Fruit fly (Drosophila melanogaster) whole organism, prepupa: ENCODE measurements around the gene CG14621.
A peak's percentile ranks its signal among the peaks of the same experiment; 100 is the strongest.

Source experiments
- CG10631 ChIP-seq: fragments of 200-800 bp; sonication (Bioruptor generic); optimal IDR thresholded peaks from 2 replicates; lab custom pipeline; 2016; ENCODE audit warnings: missing biosample characterization, missing genetic modification characterization
- CG11294 ChIP-seq: fragments of 200-800 bp; sonication (Bioruptor generic); IDR thresholded peaks from 2 replicates; pipeline ENCODE4 v1.3.6; 2022; ENCODE audit warnings: missing biosample characterization, missing genetic modification characterization
- CG11762 ChIP-seq: fragments of 200-800 bp; sonication (Bioruptor generic); optimal IDR thresholded peaks from 3 replicates; lab custom pipeline; 2016; ENCODE audit warnings: missing biosample characterization, missing genetic modification characterization; ENCODE audit not compliant: insufficient read depth
- CG11902 ChIP-seq: fragments of 200-800 bp; sonication (Bioruptor generic); optimal IDR thresholded peaks from 3 replicates; lab custom pipeline; 2016; ENCODE audit warnings: missing biosample characterization, missing genetic modification characterization
- CG15336 ChIP-seq: fragments of 200-800 bp; sonication (Bioruptor generic); IDR thresholded peaks from 2 replicates; pipeline ENCODE4 v1.3.6; 2022; ENCODE audit warnings: missing biosample characterization, missing genetic modification characterization
- CG3032 ChIP-seq: fragments of 200-800 bp; optimal IDR thresholded peaks from 2 replicates; lab custom pipeline; 2019; ENCODE audit warnings: missing biosample characterization, mild to moderate bottlenecking, missing genetic modification characterization, moderate library complexity
- CG31627 ChIP-seq: fragments of 200-800 bp; sonication (Bioruptor generic); optimal IDR thresholded peaks from 3 replicates; lab custom pipeline; 2016; ENCODE audit warnings: missing biosample characterization, missing genetic modification characterization
- CG32006 ChIP-seq: fragments of 200-800 bp; sonication (Bioruptor generic); optimal IDR thresholded peaks from 3 replicates; lab custom pipeline; 2017; ENCODE audit warnings: missing biosample characterization, mild to moderate bottlenecking, missing genetic modification characterization
- CG34406 ChIP-seq: fragments of 200-800 bp; sonication (Bioruptor generic); optimal IDR thresholded peaks from 3 replicates; lab custom pipeline; 2016; ENCODE audit warnings: missing biosample characterization, missing genetic modification characterization
- CG3919 ChIP-seq: fragments of 200-800 bp; sonication (Bioruptor generic); optimal IDR thresholded peaks from 3 replicates; lab custom pipeline; 2016; ENCODE audit warnings: missing biosample characterization, missing genetic modification characterization
- CG4318 ChIP-seq: fragments of 200-800 bp; sonication (Bioruptor generic); optimal IDR thresholded peaks from 3 replicates; lab custom pipeline; 2017; ENCODE audit warnings: missing biosample characterization, mild to moderate bottlenecking, missing genetic modification characterization
- CG6163 ChIP-seq: fragments of 200-800 bp; sonication (Bioruptor generic); IDR thresholded peaks from 3 replicates; pipeline ENCODE4 v1.3.6; 2022; ENCODE audit warnings: missing biosample characterization, missing genetic modification characterization
- CG6276 ChIP-seq: fragments of 200-800 bp; sonication (Bioruptor generic); optimal IDR thresholded peaks from 2 replicates; lab custom pipeline; 2017; ENCODE audit warnings: missing biosample characterization, mild to moderate bottlenecking, missing genetic modification characterization
- CG6808 ChIP-seq: fragments of 200-800 bp; sonication (Bioruptor generic); optimal IDR thresholded peaks from 3 replicates; lab custom pipeline; 2017; ENCODE audit warnings: missing biosample characterization, missing genetic modification characterization, mild to moderate bottlenecking, moderate library complexity, missing genetic modification reagents
- CG7368 ChIP-seq: fragments of 200-800 bp; sonication (Bioruptor generic); optimal IDR thresholded peaks from 3 replicates; lab custom pipeline; 2016; ENCODE audit warnings: missing biosample characterization, missing genetic modification characterization
- CG8119 ChIP-seq: fragments of 200-800 bp; sonication (Bioruptor generic); IDR thresholded peaks from 3 replicates; pipeline ENCODE4 v1.3.6; 2022; ENCODE audit warnings: missing biosample characterization, missing genetic modification characterization
- CG8632 ChIP-seq: fragments of 200-800 bp; sonication (Bioruptor generic); optimal IDR thresholded peaks from 3 replicates; lab custom pipeline; 2016; ENCODE audit warnings: missing biosample characterization, missing genetic modification characterization
- CG9139 ChIP-seq: fragments of 200-800 bp; sonication (Bioruptor generic); optimal IDR thresholded peaks from 3 replicates; lab custom pipeline; 2017; ENCODE audit warnings: missing biosample characterization, mild to moderate bottlenecking, missing genetic modification characterization
- Eip75B ChIP-seq: fragments of 200-800 bp; sonication (Bioruptor generic); optimal IDR thresholded peaks from 3 replicates; lab custom pipeline; 2016; ENCODE audit warnings: missing biosample characterization, missing genetic modification characterization
- Eip78C ChIP-seq: fragments of 200-800 bp; sonication (Bioruptor generic); peaks from one replicate; lab custom pipeline; 2016; ENCODE audit warnings: missing biosample characterization, missing genetic modification characterization
- Eip93F ChIP-seq: fragments of 200-800 bp; sonication (Bioruptor generic); optimal IDR thresholded peaks from 2 replicates; lab custom pipeline; 2016; ENCODE audit warnings: missing biosample characterization, mild to moderate bottlenecking, missing genetic modification characterization
- Gug ChIP-seq: fragments of 200-800 bp; sonication (Bioruptor generic); IDR thresholded peaks from 2 replicates; pipeline ENCODE4 v1.3.6; 2022; ENCODE audit warnings: missing biosample characterization, missing genetic modification characterization
- Hr38 ChIP-seq: sonication (Bioruptor generic); optimal IDR thresholded peaks from 2 replicates; lab custom pipeline; 2016; ENCODE audit warnings: missing biosample characterization, missing genetic modification characterization
- Hr39 ChIP-seq: fragments of 200-800 bp; sonication (Bioruptor generic); optimal IDR thresholded peaks from 2 replicates; lab custom pipeline; 2016; ENCODE audit warnings: missing biosample characterization, missing genetic modification characterization
- Met ChIP-seq: fragments of 200-800 bp; sonication (Bioruptor generic); optimal IDR thresholded peaks from 3 replicates; lab custom pipeline; 2016; ENCODE audit warnings: missing biosample characterization, missing genetic modification characterization
- OdsH ChIP-seq: fragments of 200-800 bp; sonication (Bioruptor generic); optimal IDR thresholded peaks from 3 replicates; lab custom pipeline; 2016; ENCODE audit warnings: missing biosample characterization, missing genetic modification characterization
- Sox102F ChIP-seq: fragments of 200-800 bp; sonication (Bioruptor generic); optimal IDR thresholded peaks from 2 replicates; lab custom pipeline; 2016; ENCODE audit warnings: missing biosample characterization, mild to moderate bottlenecking, missing genetic modification characterization
- achi ChIP-seq: fragments of 200-800 bp; sonication (Bioruptor generic); optimal IDR thresholded peaks from 3 replicates; lab custom pipeline; 2016; ENCODE audit warnings: missing biosample characterization, missing genetic modification characterization
- acj6 ChIP-seq: fragments of 200-800 bp; sonication (Bioruptor generic); optimal IDR thresholded peaks from 3 replicates; lab custom pipeline; 2016; ENCODE audit warnings: missing biosample characterization, missing genetic modification characterization
- eg ChIP-seq: fragments of 200-800 bp; sonication (Bioruptor generic); IDR thresholded peaks from 3 replicates; pipeline ENCODE4 v1.3.6; 2022; ENCODE audit warnings: missing biosample characterization, missing genetic modification characterization
- esn ChIP-seq: fragments of 200-800 bp; sonication (Bioruptor generic); optimal IDR thresholded peaks from 2 replicates; lab custom pipeline; 2016; ENCODE audit warnings: missing biosample characterization, mild to moderate bottlenecking, missing genetic modification characterization, moderate library complexity
- fkh ChIP-seq: fragments of 200-800 bp; sonication (Bioruptor generic); optimal IDR thresholded peaks from 3 replicates; lab custom pipeline; 2017; ENCODE audit warnings: missing biosample characterization, mild to moderate bottlenecking, missing genetic modification characterization, moderate library complexity
- lz ChIP-seq: fragments of 200-800 bp; sonication (Bioruptor generic); optimal IDR thresholded peaks from 3 replicates; lab custom pipeline; 2016; ENCODE audit warnings: missing biosample characterization, missing genetic modification characterization
- net ChIP-seq: fragments of 200-800 bp; sonication (Bioruptor generic); optimal IDR thresholded peaks from 3 replicates; lab custom pipeline; 2016; ENCODE audit warnings: missing biosample characterization, missing genetic modification characterization
- pdm3 ChIP-seq: fragments of 200-800 bp; sonication (Bioruptor generic); optimal IDR thresholded peaks from 3 replicates; lab custom pipeline; 2016; ENCODE audit warnings: missing biosample characterization, missing genetic modification characterization
- spab ChIP-seq: fragments of 200-800 bp; sonication (Bioruptor generic); optimal IDR thresholded peaks from 2 replicates; lab custom pipeline; 2017; ENCODE audit warnings: missing biosample characterization, mild to moderate bottlenecking, missing genetic modification characterization, missing genetic modification reagents
- ss ChIP-seq, 2 experiments: fragments of 200-800 bp; sonication (Bioruptor generic); optimal IDR thresholded peaks; 2 replicates in 1 of 2; 3 replicates in 1 of 2; lab custom pipeline; 2017 to 2018; ENCODE audit warnings: mild to moderate bottlenecking in 2 of 2, missing biosample characterization in 2 of 2, missing genetic modification characterization in 2 of 2, moderate library complexity in 1 of 2
- svp ChIP-seq: fragments of 200-800 bp; sonication (Bioruptor generic); peaks from one replicate; lab custom pipeline; 2016; ENCODE audit warnings: missing biosample characterization, missing genetic modification characterization
- topi ChIP-seq: fragments of 200-800 bp; sonication (Bioruptor generic); optimal IDR thresholded peaks from 3 replicates; lab custom pipeline; 2016; ENCODE audit warnings: missing biosample characterization, missing genetic modification characterization
- vri ChIP-seq: fragments of 200-800 bp; sonication (Bioruptor generic); optimal IDR thresholded peaks from 3 replicates; lab custom pipeline; 2016; ENCODE audit warnings: missing biosample characterization, mild to moderate bottlenecking, missing genetic modification characterization

The CG14621 gene

dm6 chrX:22481860-22482544 is 38.0 kb downstream of the CG14621 start, which contains the start of the genes Cp110 and CG12576:
TSS of gene Cp110 (plus strand) at chrX:22482082.
TSS of gene CG12576 (minus strand) at chrX:22482357.
- TF ChIP-seq CG10631 (GFP tag; lab: Kevin White, UChicago) (peak; percentile 19), CG9139 (GFP tag; lab: Kevin White, UChicago) (no peak), Eip93F (GFP tag; lab: Kevin White, UChicago) (no peak), net (GFP tag; lab: Kevin White, UChicago) (no peak), Eip78C (peak; percentile 25), CG11902 (GFP tag; lab: Kevin White, UChicago) (no peak), CG15336 (no peak)

- TF ChIP-seq Eip78C (peak; percentile 15), CG6276 (GFP tag; lab: Kevin White, UChicago) (no peak)
- TF ChIP-seq, all 60 proteins: peak for 1
These were observed 42.5 kb downstream of the CG14621 start for dm6 chrX:22486487-22486886.

- 0 out of 3 replicates have a peak, but pooled peaks have one; percentile 10 for TF ChIP-seq CG8119
- 0 out of 3 replicates have a peak, but pooled peaks have one; percentile 20 for TF ChIP-seq CG6163 (GFP tag; lab: Robert Waterston, UW)
- TF ChIP-seq vri = peak; percentile 61
- TF ChIP-seq Hr39 = no peak
- peak in 1 of 2 experiments; percentile 31 for TF ChIP-seq ss (GFP tag; optimal IDR thresholded peaks at IDR 0.05; lab: Kevin White, UChicago)
These were observed 43.0 kb downstream of the CG14621 start for dm6 chrX:22486919-22487634.

dm6 chrX:22487667-22488593 is 43.9 kb downstream of the CG14621 start:
- TF ChIP-seq Hr39 (peak; percentile 3), CG7368 (GFP tag; lab: Kevin White, UChicago) (no peak), CG9139 (GFP tag; lab: Kevin White, UChicago) (peak; percentile 14), CG34406 (GFP tag; lab: Kevin White, UChicago) (peak; percentile 25), CG11902 (GFP tag; lab: Kevin White, UChicago) (no peak), CG6276 (GFP tag; lab: Kevin White, UChicago) (peak; percentile 16), CG8119 (peak; percentile 34; the same call in 2 of the 3 replicates), Eip78C (peak; percentile 88), Sox102F (GFP tag; lab: Kevin White, UChicago) (no peak), CG11294 (GFP tag; lab: Robert Waterston, UW) (no peak), topi (peak; percentile 16), Gug (GFP tag; lab: Robert Waterston, UW) (no peak), CG3919 (GFP tag; lab: Kevin White, UChicago) (peak; percentile 39), svp (GFP tag; lab: Kevin White, UChicago) (peak; percentile 86), CG8632 (GFP tag; lab: Kevin White, UChicago) (no peak), OdsH (GFP tag; lab: Kevin White, UChicago) (peak; percentile 1), CG11762 (GFP tag; lab: Kevin White, UChicago) (peak; percentile 12), CG4318 (GFP tag; lab: Kevin White, UChicago) (no peak), CG10631 (GFP tag; lab: Kevin White, UChicago) (peak; percentile 37), achi (GFP tag; lab: Kevin White, UChicago) (peak; percentile 21), lz (GFP tag; lab: Kevin White, UChicago) (peak; percentile 24), CG6808 (peak; percentile 21), Hr38 (no peak), CG32006 (peak; percentile 52), Met (GFP tag; lab: Kevin White, UChicago) (peak; percentile 22), eg (GFP tag; lab: Robert Waterston, UW) (peak; percentile 57), CG3032 (tag; lab: Kevin White, UChicago) (peak; percentile 46), pdm3 (GFP tag; lab: Kevin White, UChicago) (peak; percentile 10), CG31627 (GFP tag; lab: Kevin White, UChicago) (peak; percentile 22), CG15336 (peak; percentile 37), spab (GFP tag; lab: Kevin White, UChicago) (peak; percentile 13), esn (GFP tag; lab: Kevin White, UChicago) (peak; percentile 56), acj6 (GFP tag; lab: Kevin White, UChicago) (peak; percentile 30), fkh (no peak), Eip75B (peak; percentile 26)
